Worm (Caenorhabditis elegans): ENCODE results near the gene F11C1.4.

ce11 chrX:12975595-12976089 lies 1.2 kb upstream of the F11C1.4 start, which contains the start of gene ppk-3:
- TF ChIP-seq lsy-2 (tag; optimal IDR thresholded peaks at IDR 0.05) (peak; percentile 8 to 81), vab-7 (GFP tag; IDR thresholded peaks at IDR 0.05) (no peak), ZK546.5 (tag; optimal IDR thresholded peaks at IDR 0.05) (no peak)
